Worm (Caenorhabditis elegans) whole organism, late embryonic: ENCODE measurements around the gene chtl-1.

Experiments
- K09A11.1 ChIP-seq: sonication (generic microtip); optimal IDR thresholded peaks from 2 replicates; lab custom pipeline; 2017; ENCODE audit warnings: antibody characterized with exemption, mild to moderate bottlenecking, missing genetic modification characterization, missing compliant biosample characterization; ENCODE audit not compliant: insufficient read depth
- ama-1 ChIP-seq: fragments of 150-350 bp; optimal IDR thresholded peaks from 2 replicates; lab custom pipeline; 2014
- dmd-4 ChIP-seq: sonication (generic microtip); optimal IDR thresholded peaks from 2 replicates; lab custom pipeline; 2016; ENCODE audit warnings: borderline replicate concordance, missing genetic modification characterization, missing compliant biosample characterization
- dve-1 ChIP-seq: sonication (generic microtip); optimal IDR thresholded peaks from 2 replicates; lab custom pipeline; 2017; ENCODE audit warnings: antibody characterized with exemption, mild to moderate bottlenecking, missing genetic modification characterization, missing compliant biosample characterization
- fkh-10 ChIP-seq: fragments of 150-350 bp; optimal IDR thresholded peaks from 2 replicates; lab custom pipeline; 2014; ENCODE audit warnings: missing biosample characterization, missing genetic modification reagents, missing genetic modification characterization
- pha-4 ChIP-seq: fragments of 150-350 bp; optimal IDR thresholded peaks from 2 replicates; lab custom pipeline; 2018; ENCODE audit warnings: missing biosample characterization, missing genetic modification reagents, missing genetic modification characterization
- pqm-1 ChIP-seq: sonication (generic microtip); optimal IDR thresholded peaks from 2 replicates; lab custom pipeline; 2016; ENCODE audit warnings: missing genetic modification characterization, missing compliant biosample characterization
- syd-9 ChIP-seq: sonication (generic microtip); optimal IDR thresholded peaks from 2 replicates; lab custom pipeline; 2016; ENCODE audit warnings: mild to moderate bottlenecking, missing genetic modification characterization, moderate library complexity, missing compliant biosample characterization
- ttx-3 ChIP-seq: sonication (generic microtip); optimal IDR thresholded peaks from 2 replicates; lab custom pipeline; 2016; ENCODE audit warnings: missing genetic modification reagents, missing genetic modification characterization, missing compliant biosample characterization

- TF ChIP-seq ttx-3 (tag; lab: Kevin White, UChicago) = no peak
- no peak for TF ChIP-seq dmd-4 (tag; lab: Kevin White, UChicago)
- no peak for TF ChIP-seq ama-1 (lab: Kevin White, UChicago)
- TF ChIP-seq pqm-1 (tag; lab: Kevin White, UChicago) = no peak
- no peak for TF ChIP-seq fkh-10 (GFP tag; lab: Kevin White, UChicago)
- TF ChIP-seq K09A11.1 = no peak
- TF ChIP-seq syd-9 (tag; lab: Kevin White, UChicago) = no peak
- no peak for TF ChIP-seq pha-4 (tag; lab: Kevin White, UChicago)
- no peak for TF ChIP-seq dve-1 (tag; lab: Kevin White, UChicago)
Measured at ce11 chrX:5339357-5339756, 24.8 kb downstream of the chtl-1 start.
